Worm (Caenorhabditis elegans) whole organism, young adult: ENCODE results near the gene nmr-2.

Experiments used
- B0019.2 ChIP-seq: fragments of 200-800 bp; sonication (Bioruptor generic); conservative IDR thresholded peaks from 2 replicates; pipeline ENCODE4 v1.3.6; 2022; ENCODE audit warnings: missing genetic modification reagents, missing genetic modification characterization, missing compliant biosample characterization
- B0035.1 ChIP-seq: sonication (generic microtip); optimal IDR thresholded peaks from 2 replicates; lab custom pipeline; 2016; ENCODE audit warnings: missing genetic modification characterization, mild to moderate bottlenecking, missing compliant biosample characterization, missing genotype, missing genetic modification reagents
- B0261.1 ChIP-seq: sonication (generic microtip); optimal IDR thresholded peaks from 2 replicates; lab custom pipeline; 2016; ENCODE audit warnings: mild to moderate bottlenecking, missing genetic modification characterization, moderate library complexity, missing compliant biosample characterization
- B0336.3 ChIP-seq: fragments of 200-800 bp; sonication (Bioruptor generic); IDR thresholded peaks from 2 replicates; pipeline ENCODE4 v1.3.6; 2022; ENCODE audit warnings: missing genetic modification characterization, missing compliant biosample characterization
- D2030.7 ChIP-seq: fragments of 200-800 bp; sonication (Bioruptor generic); IDR thresholded peaks from 2 replicates; pipeline ENCODE4 v1.3.6; 2022; ENCODE audit warnings: missing genetic modification reagents, missing genetic modification characterization, missing compliant biosample characterization
- F39B2.1 ChIP-seq: fragments of 200-800 bp; sonication (Bioruptor generic); IDR thresholded peaks from 2 replicates; pipeline ENCODE4 v1.3.6; 2022; ENCODE audit warnings: missing genetic modification reagents, missing genetic modification characterization, missing compliant biosample characterization
- F52B5.7 ChIP-seq: sonication (generic microtip); optimal IDR thresholded peaks from 2 replicates; lab custom pipeline; 2016; ENCODE audit warnings: mild to moderate bottlenecking, missing genetic modification characterization, missing compliant biosample characterization
- F57A8.1 ChIP-seq: fragments of 200-800 bp; sonication (Bioruptor generic); optimal IDR thresholded peaks from 2 replicates; lab custom pipeline; 2018; ENCODE audit warnings: mild to moderate bottlenecking, missing genetic modification characterization, moderate library complexity, missing compliant biosample characterization
- F57C9.4 ChIP-seq: sonication (generic microtip); optimal IDR thresholded peaks from 2 replicates; lab custom pipeline; 2017; ENCODE audit warnings: mild to moderate bottlenecking, missing genetic modification characterization, missing compliant biosample characterization
- T07F8.4 ChIP-seq: sonication (generic microtip); optimal IDR thresholded peaks from 2 replicates; lab custom pipeline; 2016; ENCODE audit warnings: mild to moderate bottlenecking, missing genetic modification characterization, moderate library complexity, missing compliant biosample characterization
- T26A5.8 ChIP-seq: sonication (generic microtip); optimal IDR thresholded peaks from 2 replicates; lab custom pipeline; 2016; ENCODE audit warnings: missing genetic modification characterization, missing compliant biosample characterization
- Y79H2A.3 ChIP-seq: fragments of 200-800 bp; sonication (Bioruptor generic); conservative IDR thresholded peaks from 2 replicates; pipeline ENCODE4 v1.3.6; 2022; ENCODE audit warnings: missing genetic modification reagents, missing genetic modification characterization, missing compliant biosample characterization
- ZK185.1 ChIP-seq: sonication (generic microtip); optimal IDR thresholded peaks from 2 replicates; lab custom pipeline; 2016; ENCODE audit warnings: mild to moderate bottlenecking, missing genetic modification characterization, missing compliant biosample characterization; ENCODE audit not compliant: poor library complexity, severe bottlenecking
- akir-1 ChIP-seq: fragments of 200-800 bp; sonication (Bioruptor generic); optimal IDR thresholded peaks from 2 replicates; lab custom pipeline; 2018; ENCODE audit warnings: mild to moderate bottlenecking, missing genetic modification characterization, moderate library complexity, missing compliant biosample characterization
- ama-1 ChIP-seq, 3 experiments: fragments of 150-350 bp in 1 of 3; sonication (generic microtip) in 2 of 3; optimal IDR thresholded peaks; 2 replicates each; lab custom pipeline; 2014 to 2018; ENCODE audit warnings: missing biosample characterization in 2 of 3, missing genetic modification characterization in 2 of 3, missing genetic modification reagents in 2 of 3
- attf-3 ChIP-seq: fragments of 200-800 bp; sonication (Bioruptor generic); conservative IDR thresholded peaks from 2 replicates; pipeline ENCODE4 v1.3.6; 2022; ENCODE audit warnings: missing genetic modification reagents, missing genetic modification characterization, missing compliant biosample characterization
- bed-1 ChIP-seq: fragments of 200-800 bp; sonication (Bioruptor generic); IDR thresholded peaks from 2 replicates; pipeline ENCODE4 v1.3.6; 2022; ENCODE audit warnings: missing genetic modification reagents, missing genetic modification characterization, missing compliant biosample characterization
- cebp-1 ChIP-seq, 2 experiments: fragments of 200-800 bp in 1 of 2; sonication (Bioruptor generic) in 1 of 2; sonication (generic microtip) in 1 of 2; IDR thresholded peaks in 1 of 2; optimal IDR thresholded peaks in 1 of 2; 2 replicates each; pipeline versions ENCODE4 v1.3.6 to Lab custom; 2017 to 2022; ENCODE audit warnings: missing compliant biosample characterization in 2 of 2, missing genetic modification characterization in 2 of 2, mild to moderate bottlenecking in 1 of 2, missing genetic modification reagents in 1 of 2, moderate library complexity in 1 of 2
- cebp-2 ChIP-seq: fragments of 200-800 bp; sonication (Bioruptor generic); IDR thresholded peaks from 2 replicates; pipeline ENCODE4 v1.3.6; 2022; ENCODE audit warnings: missing genetic modification characterization, missing compliant biosample characterization
- ceh-58 ChIP-seq: fragments of 200-800 bp; sonication (Bioruptor generic); IDR thresholded peaks from 2 replicates; pipeline ENCODE4 v1.3.6; 2022; ENCODE audit warnings: missing genetic modification characterization, missing compliant biosample characterization
- ceh-91 ChIP-seq: fragments of 200-800 bp; sonication (Bioruptor generic); IDR thresholded peaks from 2 replicates; pipeline ENCODE4 v1.3.6; 2022; ENCODE audit warnings: missing genetic modification reagents, missing genetic modification characterization, missing compliant biosample characterization
- dox-1 ChIP-seq: fragments of 200-800 bp; sonication (Bioruptor generic); IDR thresholded peaks from 2 replicates; pipeline ENCODE4 v1.3.6; 2022; ENCODE audit warnings: missing genetic modification reagents, missing genetic modification characterization, missing compliant biosample characterization
- dpl-1 ChIP-seq: fragments of 150-350 bp; optimal IDR thresholded peaks from 2 replicates; lab custom pipeline; 2014; ENCODE audit warnings: missing biosample characterization, missing genetic modification reagents, missing genetic modification characterization
- ekl-4 ChIP-seq: fragments of 200-800 bp; sonication (Bioruptor generic); IDR thresholded peaks from 2 replicates; pipeline ENCODE4 v1.3.6; 2022; ENCODE audit warnings: missing genetic modification reagents, missing genetic modification characterization, missing compliant biosample characterization
- fkh-3 ChIP-seq: sonication (generic microtip); optimal IDR thresholded peaks from 2 replicates; lab custom pipeline; 2016; ENCODE audit warnings: mild to moderate bottlenecking, missing genetic modification characterization, missing compliant biosample characterization
- hlh-12 ChIP-seq: sonication (generic microtip); optimal IDR thresholded peaks from 2 replicates; lab custom pipeline; 2016; ENCODE audit warnings: missing genetic modification characterization, missing compliant biosample characterization
- hmg-1.2 ChIP-seq: fragments of 200-800 bp; sonication (Bioruptor generic); IDR thresholded peaks from 2 replicates; pipeline ENCODE4 v1.3.6; 2022; ENCODE audit warnings: missing genetic modification reagents, missing genetic modification characterization, missing compliant biosample characterization
- hmg-20 ChIP-seq: fragments of 200-800 bp; sonication (Bioruptor generic); IDR thresholded peaks from 2 replicates; pipeline ENCODE4 v1.3.6; 2022; ENCODE audit warnings: missing genetic modification reagents, missing genetic modification characterization, missing compliant biosample characterization
- lin-26 ChIP-seq: fragments of 200-800 bp; sonication (Bioruptor generic); IDR thresholded peaks from 2 replicates; pipeline ENCODE4 v1.3.6; 2022; ENCODE audit warnings: missing genetic modification reagents, missing genetic modification characterization, missing compliant biosample characterization
- lin-40 ChIP-seq: sonication (generic microtip); optimal IDR thresholded peaks from 2 replicates; lab custom pipeline; 2016; ENCODE audit warnings: missing genetic modification characterization, mild to moderate bottlenecking, missing compliant biosample characterization, missing genotype, missing genetic modification reagents
- lir-1 ChIP-seq: fragments of 200-800 bp; sonication (Bioruptor generic); conservative IDR thresholded peaks from 2 replicates; pipeline ENCODE4 v1.3.6; 2022; ENCODE audit warnings: missing genetic modification reagents, missing genetic modification characterization, missing compliant biosample characterization
- lsl-1 ChIP-seq: fragments of 200-800 bp; sonication (Bioruptor generic); optimal IDR thresholded peaks from 2 replicates; lab custom pipeline; 2018; ENCODE audit warnings: mild to moderate bottlenecking, missing genetic modification characterization, moderate library complexity, missing compliant biosample characterization
- madf-6 ChIP-seq: fragments of 200-800 bp; sonication (Bioruptor generic); IDR thresholded peaks from 2 replicates; pipeline ENCODE4 v1.3.6; 2022; ENCODE audit warnings: missing genetic modification reagents, missing genetic modification characterization, missing compliant biosample characterization
- nfya-1 ChIP-seq: sonication (generic microtip); optimal IDR thresholded peaks from 2 replicates; lab custom pipeline; 2017; ENCODE audit warnings: antibody characterized with exemption, missing compliant biosample characterization, missing genetic modification characterization, borderline replicate concordance; ENCODE audit not compliant: insufficient read depth
- nfyb-1 ChIP-seq: fragments of 200-800 bp; sonication (Bioruptor generic); IDR thresholded peaks from 2 replicates; pipeline ENCODE4 v1.3.6; 2022; ENCODE audit warnings: missing genetic modification reagents, missing genetic modification characterization, missing compliant biosample characterization
- nhr-179 ChIP-seq: sonication (generic microtip); optimal IDR thresholded peaks from 2 replicates; lab custom pipeline; 2016; ENCODE audit warnings: mild to moderate bottlenecking, missing genetic modification characterization, missing compliant biosample characterization
- rcor-1 ChIP-seq: fragments of 200-800 bp; sonication (Bioruptor generic); IDR thresholded peaks from 2 replicates; pipeline ENCODE4 v1.3.6; 2022; ENCODE audit warnings: missing genetic modification reagents, missing genetic modification characterization, missing compliant biosample characterization
- repo-1 ChIP-seq: sonication (generic microtip); optimal IDR thresholded peaks from 2 replicates; lab custom pipeline; 2017; ENCODE audit warnings: mild to moderate bottlenecking, missing genetic modification characterization, missing compliant biosample characterization
- sdz-38 ChIP-seq: sonication (generic microtip); optimal IDR thresholded peaks from 2 replicates; lab custom pipeline; 2016; ENCODE audit warnings: missing genotype, missing genetic modification characterization, missing compliant biosample characterization
- snpc-4 ChIP-seq, 5 experiments: fragments of 150-350 bp in 1 of 5; sonication (generic microtip) in 4 of 5; optimal IDR thresholded peaks; 2 replicates each; lab custom pipeline; 2014 to 2018; ENCODE audit warnings: missing genetic modification characterization in 5 of 5, missing biosample characterization in 3 of 5, antibody characterized with exemption in 2 of 5, mild to moderate bottlenecking in 2 of 5, missing compliant biosample characterization in 2 of 5, missing genotype in 2 of 5, moderate library complexity in 2 of 5, missing genetic modification reagents in 1 of 5
- tbp1 ChIP-seq: fragments of 200-800 bp; sonication (Bioruptor generic); optimal IDR thresholded peaks from 2 replicates; lab custom pipeline; 2018; ENCODE audit warnings: mild to moderate bottlenecking, missing genetic modification characterization, missing compliant biosample characterization
- unc-130 ChIP-seq: sonication (generic microtip); optimal IDR thresholded peaks from 2 replicates; lab custom pipeline; 2016; ENCODE audit warnings: missing genetic modification reagents, missing genetic modification characterization, missing compliant biosample characterization
- unc-62 ChIP-seq: fragments of 150-350 bp; optimal IDR thresholded peaks from 2 replicates; lab custom pipeline; 2014; ENCODE audit warnings: missing biosample characterization, missing genetic modification reagents, missing genetic modification characterization
- xnd-1 ChIP-seq: sonication (generic microtip); optimal IDR thresholded peaks from 2 replicates; lab custom pipeline; 2016; ENCODE audit warnings: missing genotype, missing genetic modification reagents, missing genetic modification characterization, missing compliant biosample characterization
- ztf-25 ChIP-seq: fragments of 200-800 bp; sonication (Bioruptor generic); IDR thresholded peaks from 2 replicates; pipeline ENCODE4 v1.3.6; 2022; ENCODE audit warnings: missing genetic modification reagents, missing genetic modification characterization, missing compliant biosample characterization
- ztf-26 ChIP-seq: sonication (generic microtip); optimal IDR thresholded peaks from 2 replicates; lab custom pipeline; 2017; ENCODE audit warnings: missing genetic modification characterization, missing compliant biosample characterization
- ztf-28 ChIP-seq: fragments of 200-800 bp; sonication (Bioruptor generic); IDR thresholded peaks from 2 replicates; pipeline ENCODE4 v1.3.6; 2022; ENCODE audit warnings: missing genetic modification reagents, missing genetic modification characterization, missing compliant biosample characterization
- ztf-3 ChIP-seq: fragments of 200-800 bp; sonication (Bioruptor generic); optimal IDR thresholded peaks from 2 replicates; lab custom pipeline; 2018; ENCODE audit warnings: mild to moderate bottlenecking, missing genetic modification characterization, missing compliant biosample characterization

Gene nmr-2

ce11 chrV:14991489-14991888 lies 20.0 kb downstream of the nmr-2 start (continued):
- TF ChIP-seq hmg-1.2, result peak; percentile 12; the same call in 1 of the 2 replicates
- no peak for TF ChIP-seq akir-1 (GFP tag; lab: Kevin White, UChicago)
- no peak for TF ChIP-seq hlh-12
- peak; percentile 39; the same call in 1 of the 2 replicates for TF ChIP-seq Y79H2A.3 (GFP tag; lab: Robert Waterston, UW)
- TF ChIP-seq ekl-4 (GFP tag; lab: Robert Waterston, UW), result peak; percentile 72
- TF ChIP-seq nhr-179 (tag; lab: Kevin White, UChicago), result no peak
- no peak for TF ChIP-seq ama-1 (optimal IDR thresholded peaks at IDR 0.05; lab: Kevin White, UChicago)
- peak in 1 of 2 experiments; percentile 49 for TF ChIP-seq ama-1 (GFP tag; optimal IDR thresholded peaks at IDR 0.05; lab: Kevin White, UChicago)
- peak; percentile 69 for TF ChIP-seq rcor-1
- no peak for TF ChIP-seq dpl-1 (GFP tag; lab: Kevin White, UChicago)
- TF ChIP-seq F39B2.1 (GFP tag; lab: Robert Waterston, UW), result 0 out of 2 replicates have a peak, but pooled peaks have one; percentile 43
- TF ChIP-seq fkh-3, result no peak
- TF ChIP-seq ztf-28 (GFP tag; lab: Robert Waterston, UW), result no peak
- no peak for TF ChIP-seq nfya-1 (tag; lab: Kevin White, UChicago)
- no peak for TF ChIP-seq bed-1 (GFP tag; lab: Robert Waterston, UW)
- no peak; the same call in 1 of the 2 replicates for TF ChIP-seq dox-1 (GFP tag; lab: Robert Waterston, UW)
- TF ChIP-seq T07F8.4 (tag; lab: Kevin White, UChicago), result no peak
- no peak for TF ChIP-seq sdz-38 (tag; lab: Kevin White, UChicago)
- TF ChIP-seq hmg-20 (GFP tag; lab: Robert Waterston, UW), result no peak
- peak; percentile 11 for TF ChIP-seq repo-1 (tag; lab: Kevin White, UChicago)
- no peak for TF ChIP-seq cebp-2 (GFP tag; lab: Robert Waterston, UW)
- peak; percentile 21 for TF ChIP-seq xnd-1
- no peak for TF ChIP-seq F52B5.7
- no peak for TF ChIP-seq snpc-4 (GFP tag; optimal IDR thresholded peaks at IDR 0.05; lab: Kevin White, UChicago)
- TF ChIP-seq snpc-4 (tag; optimal IDR thresholded peaks at IDR 0.05; lab: Kevin White, UChicago), result no peak
- TF ChIP-seq unc-130 (GFP tag; lab: Kevin White, UChicago), result peak; percentile 65
- no peak for TF ChIP-seq B0019.2 (GFP tag; lab: Robert Waterston, UW)
- no peak for TF ChIP-seq ztf-3 (GFP tag; lab: Kevin White, UChicago)
- TF ChIP-seq ceh-91 (GFP tag; lab: Robert Waterston, UW), result no peak
- TF ChIP-seq ztf-25 (GFP tag; lab: Robert Waterston, UW), result no peak
- no peak for TF ChIP-seq B0035.1 (tag; lab: Kevin White, UChicago)
- TF ChIP-seq lin-40 (tag; lab: Kevin White, UChicago), result no peak
- no peak for TF ChIP-seq ztf-26 (tag; lab: Kevin White, UChicago)
- TF ChIP-seq madf-6 (GFP tag; lab: Robert Waterston, UW), result peak; percentile 76
- TF ChIP-seq F57A8.1 (GFP tag; lab: Kevin White, UChicago), result no peak
- peak; percentile 84 for TF ChIP-seq B0336.3 (GFP tag; lab: Robert Waterston, UW)
- TF ChIP-seq lin-26 (GFP tag; lab: Robert Waterston, UW), result no peak; the same call in 1 of the 2 replicates
- no peak for TF ChIP-seq F57C9.4 (tag; lab: Kevin White, UChicago)
- TF ChIP-seq nfyb-1 (GFP tag; lab: Robert Waterston, UW), result no peak
- TF ChIP-seq D2030.7, result peak; percentile 42
- TF ChIP-seq attf-3 (GFP tag; lab: Robert Waterston, UW), result no peak
- no peak for TF ChIP-seq B0261.1
- no peak for TF ChIP-seq ZK185.1 (tag; lab: Kevin White, UChicago)
- peak; percentile 42 for TF ChIP-seq tbp1 (GFP tag; lab: Kevin White, UChicago)
- TF ChIP-seq cebp-1 (GFP tag; IDR thresholded peaks at IDR 0.05; lab: Robert Waterston, UW), result no peak
- TF ChIP-seq cebp-1 (tag; optimal IDR thresholded peaks at IDR 0.05; lab: Kevin White, UChicago), result peak; percentile 21
- peak; percentile 46 for TF ChIP-seq lsl-1 (GFP tag; lab: Kevin White, UChicago)
- TF ChIP-seq unc-62 (GFP tag; lab: Kevin White, UChicago), result no peak
- no peak for TF ChIP-seq T26A5.8 (tag; lab: Kevin White, UChicago)
- no peak for TF ChIP-seq ceh-58
- no peak for TF ChIP-seq lir-1
